Worm (Caenorhabditis elegans): Measurements from ENCODE around the gene srsx-10.

DNA sequence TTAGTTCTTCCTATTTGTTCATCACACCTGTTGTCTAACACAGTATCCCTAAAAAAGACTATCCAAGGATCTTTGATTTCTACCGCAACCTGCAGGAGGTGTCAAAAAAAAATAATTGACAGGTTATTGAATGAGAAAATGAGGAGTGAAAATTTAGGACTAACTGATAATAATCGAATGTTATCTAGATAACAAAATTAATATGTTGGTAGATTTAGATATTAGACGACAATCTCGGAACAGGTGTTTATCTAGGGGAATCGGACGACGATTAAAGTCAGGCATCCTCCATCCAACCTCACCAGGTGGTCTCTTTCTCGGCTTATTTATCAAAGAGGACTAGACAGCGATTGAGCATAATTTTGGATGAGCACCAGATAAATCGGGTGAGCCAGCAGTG, 5.8 kb downstream of the srsx-10 start:
- peak; percentile 27 for TF ChIP-seq dve-1 (tag; optimal IDR thresholded peaks at IDR 0.05; ENCODE audit: insufficient read depth)
- no peak for TF ChIP-seq unc-130 (GFP tag; optimal IDR thresholded peaks at IDR 0.05)
- no peak for TF ChIP-seq duxl-1 (tag; optimal IDR thresholded peaks at IDR 0.05; ENCODE audit: poor library complexity)
- TF ChIP-seq fos-1 (tag; optimal IDR thresholded peaks at IDR 0.05), result no peak
- TF ChIP-seq ztf-11 (tag; optimal IDR thresholded peaks at IDR 0.05), result no peak
- TF ChIP-seq nhr-6 (tag; optimal IDR thresholded peaks at IDR 0.05), result no peak
- no peak for TF ChIP-seq lin-13 (GFP tag; optimal IDR thresholded peaks at IDR 0.05)
- TF ChIP-seq hlh-30 (tag; optimal IDR thresholded peaks at IDR 0.05; ENCODE audit: insufficient read depth), result no peak
- TF ChIP-seq snpc-4 (tag; optimal IDR thresholded peaks at IDR 0.05), result no peak
- no peak for TF ChIP-seq daf-19 (GFP tag; conservative IDR thresholded peaks at IDR 0.05)
- TF ChIP-seq nhr-76 (tag; optimal IDR thresholded peaks at IDR 0.05), result no peak
- no peak for TF ChIP-seq nhr-237 (tag; optimal IDR thresholded peaks at IDR 0.05)
- no peak for TF ChIP-seq ceh-28 (tag; optimal IDR thresholded peaks at IDR 0.05)
- TF ChIP-seq ces-1 (GFP tag; optimal IDR thresholded peaks at IDR 0.05), result no peak

Data from whole organism, L4 larva.